Fruit fly (Drosophila melanogaster) whole organism, embryonic: ENCODE measurements around the gene CG43090.

Experiments
- Abd-B ChIP-seq: fragments of 200-800 bp; sonication (Bioruptor generic); optimal IDR thresholded peaks from 2 replicates; lab custom pipeline; 2018; ENCODE audit warnings: missing biosample characterization, mild to moderate bottlenecking, missing genetic modification characterization, moderate library complexity
- CG10209 ChIP-seq: fragments of 200-800 bp; sonication (Bioruptor generic); optimal IDR thresholded peaks from 3 replicates; lab custom pipeline; 2017; ENCODE audit warnings: missing biosample characterization, mild to moderate bottlenecking, missing genetic modification characterization, missing genetic modification reagents
- CG10321 ChIP-seq: fragments of 200-800 bp; sonication (Bioruptor generic); IDR thresholded peaks from 2 replicates; pipeline ENCODE4 v1.3.6; 2022; ENCODE audit warnings: missing biosample characterization, missing genetic modification characterization
- CG1529 ChIP-seq: fragments of 200-800 bp; sonication (Bioruptor generic); optimal IDR thresholded peaks from 3 replicates; lab custom pipeline; 2018; ENCODE audit warnings: missing biosample characterization, missing genetic modification characterization
- CG1602 ChIP-seq: fragments of 200-800 bp; sonication (Bioruptor generic); optimal IDR thresholded peaks from 3 replicates; lab custom pipeline; 2016; ENCODE audit warnings: missing biosample characterization, missing genetic modification characterization
- CG17186 ChIP-seq: fragments of 200-800 bp; sonication (Bioruptor generic); optimal IDR thresholded peaks from 3 replicates; lab custom pipeline; 2017; ENCODE audit warnings: missing biosample characterization, missing genetic modification reagents, missing genetic modification characterization
- CG17359 ChIP-seq: fragments of 200-800 bp; sonication (Bioruptor generic); optimal IDR thresholded peaks from 3 replicates; lab custom pipeline; 2018; ENCODE audit warnings: missing biosample characterization, mild to moderate bottlenecking, missing genetic modification characterization, moderate library complexity
- CG17612 ChIP-seq: fragments of 200-800 bp; sonication (Bioruptor generic); IDR thresholded peaks from 2 replicates; pipeline ENCODE4 v1.3.6; 2022; ENCODE audit warnings: missing biosample characterization, missing genetic modification characterization
- CG2202 ChIP-seq: fragments of 200-800 bp; sonication (Bioruptor generic); optimal IDR thresholded peaks from 2 replicates; lab custom pipeline; 2018; ENCODE audit warnings: missing biosample characterization, mild to moderate bottlenecking, missing genetic modification characterization
- CG33213 ChIP-seq: fragments of 200-800 bp; sonication (Bioruptor generic); optimal IDR thresholded peaks from 3 replicates; lab custom pipeline; 2016; ENCODE audit warnings: missing biosample characterization, missing genetic modification characterization
- CG4424 ChIP-seq: fragments of 200-800 bp; sonication (Bioruptor generic); optimal IDR thresholded peaks from 3 replicates; lab custom pipeline; 2016; ENCODE audit warnings: missing biosample characterization, missing genetic modification characterization
- CG5245 ChIP-seq: fragments of 200-800 bp; sonication (Bioruptor generic); optimal IDR thresholded peaks from 3 replicates; lab custom pipeline; 2016; ENCODE audit warnings: missing biosample characterization, missing genetic modification characterization
- CG6813 ChIP-seq: fragments of 200-800 bp; sonication (Bioruptor generic); optimal IDR thresholded peaks from 2 replicates; lab custom pipeline; 2017; ENCODE audit warnings: missing biosample characterization, missing genetic modification characterization, mild to moderate bottlenecking, moderate library complexity, missing genetic modification reagents
- CG6854 ChIP-seq: fragments of 200-800 bp; sonication (Bioruptor generic); optimal IDR thresholded peaks from 3 replicates; lab custom pipeline; 2017; ENCODE audit warnings: missing biosample characterization, mild to moderate bottlenecking, missing genetic modification characterization
- CG8290 ChIP-seq, 3 experiments: fragments of 200-800 bp; sonication (Bioruptor generic); optimal IDR thresholded peaks; 2 replicates each; lab custom pipeline; 2016 to 2019; ENCODE audit warnings: missing biosample characterization in 3 of 3, missing genetic modification characterization in 3 of 3, mild to moderate bottlenecking in 2 of 3, moderate library complexity in 1 of 3
- CG9215 ChIP-seq: fragments of 200-800 bp; sonication (Bioruptor generic); IDR thresholded peaks from 2 replicates; pipeline ENCODE4 v1.3.6; 2022; ENCODE audit warnings: missing biosample characterization, missing genetic modification characterization
- CkIIα-i1 ChIP-seq: fragments of 200-800 bp; sonication (Bioruptor generic); IDR thresholded peaks from 2 replicates; pipeline ENCODE4 v1.3.6; 2022; ENCODE audit warnings: missing biosample characterization, missing genetic modification characterization
- CoRest ChIP-seq: fragments of 200-800 bp; sonication (Bioruptor generic); optimal IDR thresholded peaks from 3 replicates; lab custom pipeline; 2018; ENCODE audit warnings: missing biosample characterization, mild to moderate bottlenecking, missing genetic modification characterization, moderate library complexity
- Dbx ChIP-seq: fragments of 200-800 bp; sonication (Bioruptor generic); IDR thresholded peaks from 3 replicates; pipeline ENCODE4 v1.3.6; 2022; ENCODE audit warnings: missing biosample characterization, missing genetic modification characterization
- Dip2 ChIP-seq: fragments of 200-800 bp; sonication (Bioruptor generic); IDR thresholded peaks from 2 replicates; pipeline ENCODE4 v1.3.6; 2022; ENCODE audit warnings: missing biosample characterization, missing genetic modification characterization
- Gug ChIP-seq: fragments of 200-800 bp; sonication (Bioruptor generic); IDR thresholded peaks from 4 replicates; pipeline ENCODE4 v1.3.6; 2022; ENCODE audit warnings: missing biosample characterization, missing genetic modification characterization
- HmgD ChIP-seq: fragments of 200-800 bp; sonication (Bioruptor generic); optimal IDR thresholded peaks from 3 replicates; lab custom pipeline; 2016; ENCODE audit warnings: missing biosample characterization, missing genetic modification characterization
- Kr ChIP-seq: fragments of 200-800 bp; sonication (Bioruptor generic); optimal IDR thresholded peaks from 2 replicates; lab custom pipeline; 2017; ENCODE audit warnings: missing biosample characterization, mild to moderate bottlenecking, missing genetic modification characterization
- Sry-β ChIP-seq: fragments of 200-800 bp; sonication (Bioruptor generic); optimal IDR thresholded peaks from 2 replicates; lab custom pipeline; 2018; ENCODE audit warnings: missing biosample characterization, mild to moderate bottlenecking, missing genetic modification characterization, moderate library complexity
- amos ChIP-seq: fragments of 200-800 bp; sonication (Bioruptor generic); IDR thresholded peaks from 2 replicates; pipeline ENCODE4 v1.3.6; 2022; ENCODE audit warnings: missing biosample characterization, missing genetic modification characterization; ENCODE audit not compliant: partially characterized antibody
- bigmax ChIP-seq: fragments of 200-800 bp; sonication (Bioruptor generic); optimal IDR thresholded peaks from 2 replicates; lab custom pipeline; 2018; ENCODE audit warnings: missing biosample characterization, mild to moderate bottlenecking, missing genetic modification characterization
- br ChIP-seq: fragments of >200 bp; optimal IDR thresholded peaks from 2 replicates; lab custom pipeline; 2017
- crol ChIP-seq: fragments of 200-800 bp; sonication (Bioruptor generic); IDR thresholded peaks from 2 replicates; pipeline ENCODE4 v1.3.6; 2022; ENCODE audit warnings: missing biosample characterization, missing genetic modification characterization
- da ChIP-seq: fragments of 200-800 bp; sonication (Bioruptor generic); optimal IDR thresholded peaks from 2 replicates; lab custom pipeline; 2016; ENCODE audit warnings: missing biosample characterization, missing genetic modification characterization
- ewg ChIP-seq: fragments of 200-800 bp; sonication (Bioruptor generic); optimal IDR thresholded peaks from 3 replicates; lab custom pipeline; 2017; ENCODE audit warnings: mild to moderate bottlenecking, missing biosample characterization, missing genetic modification reagents, missing genetic modification characterization
- eyg ChIP-seq: fragments of 200-800 bp; sonication (Bioruptor generic); optimal IDR thresholded peaks from 3 replicates; lab custom pipeline; 2016; ENCODE audit warnings: missing biosample characterization, missing genetic modification characterization
- gem ChIP-seq: fragments of 200-800 bp; sonication (Bioruptor generic); optimal IDR thresholded peaks from 2 replicates; lab custom pipeline; 2019; ENCODE audit warnings: missing biosample characterization, mild to moderate bottlenecking, missing genetic modification characterization, moderate library complexity
- ham ChIP-seq: fragments of 200-800 bp; sonication (Bioruptor generic); IDR thresholded peaks from 2 replicates; pipeline ENCODE4 v1.3.6; 2022; ENCODE audit warnings: missing biosample characterization, missing genetic modification characterization
- her ChIP-seq: fragments of 200-800 bp; sonication (Bioruptor generic); optimal IDR thresholded peaks from 2 replicates; lab custom pipeline; 2016; ENCODE audit warnings: missing biosample characterization, missing genetic modification characterization
- kay ChIP-seq: fragments of 200-800 bp; sonication (Bioruptor generic); optimal IDR thresholded peaks from 2 replicates; lab custom pipeline; 2016; ENCODE audit warnings: missing biosample characterization, missing genetic modification characterization
- mld ChIP-seq: fragments of 200-800 bp; sonication (Bioruptor generic); IDR thresholded peaks from 3 replicates; pipeline ENCODE4 v1.3.6; 2022; ENCODE audit warnings: missing biosample characterization, missing genetic modification characterization; ENCODE audit not compliant: partially characterized antibody
- oc ChIP-seq: fragments of 200-800 bp; sonication (Bioruptor generic); optimal IDR thresholded peaks from 2 replicates; lab custom pipeline; 2018; ENCODE audit warnings: missing biosample characterization, mild to moderate bottlenecking, missing genetic modification characterization, moderate library complexity
- peb ChIP-seq: fragments of 200-800 bp; sonication (Bioruptor generic); IDR thresholded peaks from 2 replicates; pipeline ENCODE4 v1.3.6; 2022; ENCODE audit warnings: missing biosample characterization, missing genetic modification characterization
- pfk ChIP-seq: fragments of 200-800 bp; sonication (Bioruptor generic); optimal IDR thresholded peaks from 2 replicates; lab custom pipeline; 2018; ENCODE audit warnings: missing biosample characterization, mild to moderate bottlenecking, missing genetic modification characterization, moderate library complexity
- repo ChIP-seq: fragments of 200-800 bp; sonication (Bioruptor generic); optimal IDR thresholded peaks from 2 replicates; lab custom pipeline; 2016; ENCODE audit warnings: missing biosample characterization, missing genetic modification characterization
- rib ChIP-seq: fragments of 200-800 bp; sonication (Bioruptor generic); IDR thresholded peaks from 2 replicates; pipeline ENCODE4 v1.3.6; 2022; ENCODE audit warnings: missing biosample characterization, missing genetic modification characterization
- run ChIP-seq: fragments of 200-800 bp; sonication (Bioruptor generic); optimal IDR thresholded peaks from 3 replicates; lab custom pipeline; 2018; ENCODE audit warnings: missing biosample characterization, mild to moderate bottlenecking, missing genetic modification characterization
- salm ChIP-seq: fragments of 200-800 bp; sonication (Bioruptor generic); optimal IDR thresholded peaks from 2 replicates; lab custom pipeline; 2018; ENCODE audit warnings: missing biosample characterization, mild to moderate bottlenecking, missing genetic modification characterization
- slou ChIP-seq: fragments of 200-800 bp; sonication (Bioruptor generic); optimal IDR thresholded peaks from 3 replicates; lab custom pipeline; 2016; ENCODE audit warnings: missing biosample characterization, missing genetic modification characterization
- sna ChIP-seq: fragments of 200-800 bp; sonication (Bioruptor generic); IDR thresholded peaks from 2 replicates; pipeline ENCODE4 v1.3.6; 2022; ENCODE audit warnings: missing biosample characterization, missing genetic modification characterization; ENCODE audit not compliant: partially characterized antibody
- so ChIP-seq: fragments of 200-800 bp; sonication (Bioruptor generic); IDR thresholded peaks from 3 replicates; pipeline ENCODE4 v1.3.6; 2022; ENCODE audit warnings: missing biosample characterization, missing genetic modification characterization
- ssp ChIP-seq: fragments of 200-800 bp; sonication (Bioruptor generic); IDR thresholded peaks from 2 replicates; pipeline ENCODE4 v1.3.6; 2022; ENCODE audit warnings: missing biosample characterization, missing genetic modification characterization
- stc ChIP-seq: fragments of 200-800 bp; sonication (Bioruptor generic); IDR thresholded peaks from 2 replicates; pipeline ENCODE4 v1.3.6; 2022; ENCODE audit warnings: missing biosample characterization, missing genetic modification characterization
- vvl ChIP-seq: fragments of 200-800 bp; sonication (Bioruptor generic); IDR thresholded peaks from 2 replicates; pipeline ENCODE4 v1.3.6; 2022; ENCODE audit warnings: missing biosample characterization, missing genetic modification characterization
- wek ChIP-seq: fragments of 200-800 bp; sonication (Bioruptor generic); optimal IDR thresholded peaks from 3 replicates; lab custom pipeline; 2018; ENCODE audit warnings: missing biosample characterization, mild to moderate bottlenecking, missing genetic modification characterization, moderate library complexity
- yki ChIP-seq: fragments of >200 bp; optimal IDR thresholded peaks from 3 replicates; lab custom pipeline; 2018

CG43090 gene

DNA sequence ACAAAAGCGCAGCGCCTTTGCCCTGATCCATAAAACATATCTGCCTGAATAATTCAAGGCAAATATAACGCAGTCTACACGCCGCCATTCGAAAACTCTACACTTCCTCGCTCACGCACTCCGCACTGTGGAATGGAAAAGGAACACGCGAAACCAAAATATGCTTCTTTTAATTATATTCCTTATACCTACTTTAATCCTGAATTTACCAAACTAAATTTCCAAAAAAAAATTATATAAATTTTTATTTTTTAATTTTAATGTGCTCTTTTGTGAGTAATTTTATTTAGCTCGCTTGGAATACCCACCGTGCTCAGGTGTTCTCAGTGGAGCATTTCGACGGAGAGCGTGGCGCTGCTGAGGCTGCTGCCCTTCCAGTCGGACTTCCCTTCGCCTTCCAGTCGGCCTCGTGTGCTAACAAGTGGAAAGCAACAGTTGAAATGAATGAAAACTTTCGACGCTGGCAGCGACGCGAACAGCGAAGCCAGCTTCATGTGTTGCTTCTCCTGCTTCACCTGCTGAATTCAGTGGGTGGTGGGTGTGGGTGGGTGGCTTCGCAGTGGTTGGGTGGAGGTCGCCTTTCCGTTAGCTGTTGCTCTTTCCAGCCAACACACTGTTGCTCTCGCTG, 6.4 kb downstream of the CG43090 start (continued):
- TF ChIP-seq CG8290 (GFP tag; optimal IDR thresholded peaks at IDR 0.05; lab: Kevin White, UChicago), result no peak
- TF ChIP-seq CG8290 (tag; optimal IDR thresholded peaks at IDR 0.05; lab: Kevin White, UChicago), result no peak
- peak; percentile 73; the same call in 1 of the 2 replicates for TF ChIP-seq rib (GFP tag; lab: Robert Waterston, UW)
- peak; percentile 37 for TF ChIP-seq CG1529
- TF ChIP-seq Kr (GFP tag; lab: Kevin White, UChicago), result no peak
- TF ChIP-seq CG6813 (GFP tag; lab: Kevin White, UChicago), result peak; percentile 73
- no peak for TF ChIP-seq CkIIα-i1 (GFP tag; lab: Robert Waterston, UW)
- TF ChIP-seq CG2202 (tag; lab: Kevin White, UChicago), result no peak
- TF ChIP-seq eyg (GFP tag; lab: Kevin White, UChicago), result no peak
- peak; percentile 82 for TF ChIP-seq CoRest (tag; lab: Kevin White, UChicago)
- peak; percentile 54 for TF ChIP-seq CG1602 (GFP tag; lab: Kevin White, UChicago)
- TF ChIP-seq Sry-β (GFP tag; lab: Kevin White, UChicago), result no peak
- no peak for TF ChIP-seq amos (GFP tag; lab: Robert Waterston, UW)
- TF ChIP-seq ham (GFP tag; lab: Robert Waterston, UW), result peak; percentile 48; the same call in 1 of the 2 replicates
- no peak for TF ChIP-seq br (lab: Kevin White, UChicago)
- peak; percentile 92 for TF ChIP-seq stc (GFP tag; lab: Robert Waterston, UW)
- TF ChIP-seq crol (GFP tag; lab: Robert Waterston, UW), result no peak
- peak; percentile 54 for TF ChIP-seq Abd-B (GFP tag; lab: Kevin White, UChicago)
- peak; percentile 75 for TF ChIP-seq Gug
- no peak for TF ChIP-seq yki (lab: Kevin White, UChicago)
- TF ChIP-seq gem, result peak; percentile 90
- TF ChIP-seq oc (tag; lab: Kevin White, UChicago), result peak; percentile 71
- no peak for TF ChIP-seq pfk (GFP tag; lab: Kevin White, UChicago)
- TF ChIP-seq CG6854 (GFP tag; lab: Kevin White, UChicago), result peak; percentile 75
- TF ChIP-seq slou (GFP tag; lab: Kevin White, UChicago), result peak; percentile 51
- peak; percentile 66 for TF ChIP-seq CG17612 (GFP tag; lab: Robert Waterston, UW)
- TF ChIP-seq CG33213 (GFP tag; lab: Kevin White, UChicago), result no peak
- TF ChIP-seq CG9215, result peak; percentile 85
- TF ChIP-seq Dbx (GFP tag; lab: Robert Waterston, UW), result peak; percentile 90
- TF ChIP-seq vvl (GFP tag; lab: Robert Waterston, UW), result peak; percentile 94
- peak; percentile 3 for TF ChIP-seq kay (GFP tag; lab: Kevin White, UChicago)
- peak; percentile 75 for TF ChIP-seq peb
- peak; percentile 87 for TF ChIP-seq CG17359 (tag; lab: Kevin White, UChicago)
- TF ChIP-seq CG10209 (GFP tag; lab: Kevin White, UChicago), result peak; percentile 79
- TF ChIP-seq so (GFP tag; lab: Robert Waterston, UW), result peak; percentile 88
- no peak for TF ChIP-seq da
- peak; percentile 66 for TF ChIP-seq run (tag; lab: Kevin White, UChicago)
- TF ChIP-seq ssp (GFP tag; lab: Robert Waterston, UW), result peak; percentile 83
- TF ChIP-seq ewg (GFP tag; lab: Kevin White, UChicago), result peak; percentile 70
- TF ChIP-seq CG4424 (GFP tag; lab: Kevin White, UChicago), result peak; percentile 50
- TF ChIP-seq salm (tag; lab: Kevin White, UChicago), result no peak
- TF ChIP-seq mld (GFP tag; lab: Robert Waterston, UW), result no peak
- TF ChIP-seq HmgD (GFP tag; lab: Kevin White, UChicago), result no peak
- TF ChIP-seq bigmax (GFP tag; lab: Kevin White, UChicago), result no peak
- peak; percentile 64; the same call in 1 of the 2 replicates for TF ChIP-seq CG10321 (GFP tag; lab: Robert Waterston, UW)
- no peak for TF ChIP-seq sna (GFP tag; lab: Robert Waterston, UW)
- TF ChIP-seq CG5245 (GFP tag; lab: Kevin White, UChicago), result peak; percentile 28
- TF ChIP-seq CG17186 (GFP tag; lab: Kevin White, UChicago), result no peak
- TF ChIP-seq her (GFP tag; lab: Kevin White, UChicago), result no peak
- peak; percentile 30; the same call in 1 of the 2 replicates for TF ChIP-seq Dip2 (GFP tag; lab: Robert Waterston, UW)
- no peak for TF ChIP-seq repo (GFP tag; lab: Kevin White, UChicago)
- TF ChIP-seq wek (GFP tag; lab: Kevin White, UChicago), result no peak
